Worm (Caenorhabditis elegans): Measurements from ENCODE around the gene ptr-8.
"Not testable (repeated sequence)": the region's sequence is repeated elsewhere in the genome, so short reads cannot be mapped to it uniquely, and the experiment has no call there.

ptr-8 gene

ce11 chrII:10910219-10910618 lies 21.1 kb downstream of the ptr-8 start, which contains the start of gene sra-11:
TSS of gene sra-11 (minus strand) at chrII:10910319.
- TF ChIP-seq med-1 (GFP tag; optimal IDR thresholded peaks at IDR 0.05; ENCODE audit: insufficient read depth): no peak
- no peak for TF ChIP-seq ztf-23 (GFP tag; IDR thresholded peaks at IDR 0.05)
- no peak for TF ChIP-seq tab-1 (GFP tag; IDR thresholded peaks at IDR 0.05)
- TF ChIP-seq klf-2 (GFP tag; conservative IDR thresholded peaks at IDR 0.05): no peak
- TF ChIP-seq T22C8.4 (GFP tag; IDR thresholded peaks at IDR 0.05): no peak
- no peak for TF ChIP-seq cog-1 (tag; optimal IDR thresholded peaks at IDR 0.05)
- no peak for TF ChIP-seq ref-1 (GFP tag; conservative IDR thresholded peaks at IDR 0.05)
- no peak for TF ChIP-seq flt-1 (GFP tag; IDR thresholded peaks at IDR 0.05)
- TF ChIP-seq ztf-29 (GFP tag; IDR thresholded peaks at IDR 0.05): no peak

DNA sequence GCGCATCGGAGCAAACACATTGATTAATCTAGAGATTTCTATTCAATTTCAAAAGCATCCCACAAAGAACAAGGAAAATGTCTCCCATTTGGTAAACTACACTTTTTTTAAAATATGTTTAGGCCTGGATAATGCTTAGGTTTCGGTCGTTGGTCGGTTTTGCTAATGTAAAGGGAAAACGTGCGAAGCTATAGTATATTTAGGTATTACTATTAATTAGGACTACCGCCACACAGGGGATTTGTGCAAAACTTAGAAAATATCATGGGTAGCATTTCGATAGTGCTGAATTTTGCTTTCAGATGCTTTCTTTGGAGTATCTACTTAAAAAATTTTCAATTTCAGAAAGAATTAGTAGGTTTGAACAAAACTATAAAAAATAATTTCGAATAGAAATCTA lies 23.9 kb downstream of the ptr-8 start:
- TF ChIP-seq ref-1 (GFP tag; conservative IDR thresholded peaks at IDR 0.05) (no peak), ztf-29 (GFP tag; IDR thresholded peaks at IDR 0.05) (no peak), med-1 (GFP tag; optimal IDR thresholded peaks at IDR 0.05; ENCODE audit: insufficient read depth) (no peak), flt-1 (GFP tag; IDR thresholded peaks at IDR 0.05) (no peak), klf-2 (GFP tag; conservative IDR thresholded peaks at IDR 0.05) (no peak), T22C8.4 (GFP tag; IDR thresholded peaks at IDR 0.05) (no peak), cog-1 (tag; optimal IDR thresholded peaks at IDR 0.05) (no peak)

ce11 chrII:10914366-10914765 lies 25.3 kb downstream of the ptr-8 start, which contains the start of gene F44F4.15:
TSS of gene F44F4.15 (plus strand) at chrII:10914666.
- no peak for TF ChIP-seq tab-1 (GFP tag; IDR thresholded peaks at IDR 0.05)
- TF ChIP-seq flt-1 (GFP tag; IDR thresholded peaks at IDR 0.05): no peak
- no peak for TF ChIP-seq klf-2 (GFP tag; conservative IDR thresholded peaks at IDR 0.05)
- no peak for TF ChIP-seq T22C8.4 (GFP tag; IDR thresholded peaks at IDR 0.05)
- no peak for TF ChIP-seq cog-1 (tag; optimal IDR thresholded peaks at IDR 0.05)
- TF ChIP-seq med-1 (GFP tag; optimal IDR thresholded peaks at IDR 0.05; ENCODE audit: insufficient read depth): no peak
- no peak for TF ChIP-seq ref-1 (GFP tag; conservative IDR thresholded peaks at IDR 0.05)
- no peak for TF ChIP-seq ztf-29 (GFP tag; IDR thresholded peaks at IDR 0.05)
- no peak for TF ChIP-seq ztf-23 (GFP tag; IDR thresholded peaks at IDR 0.05)

ce11 chrII:10915732-10916131 lies 26.7 kb downstream of the ptr-8 start, which contains the start of gene F44F4.9:
TSS of gene F44F4.9 (minus strand) at chrII:10915832.
- TF ChIP-seq tab-1 (GFP tag; IDR thresholded peaks at IDR 0.05): no peak
- TF ChIP-seq flt-1 (GFP tag; IDR thresholded peaks at IDR 0.05): no peak
- no peak for TF ChIP-seq klf-2 (GFP tag; conservative IDR thresholded peaks at IDR 0.05)
- TF ChIP-seq ztf-29 (GFP tag; IDR thresholded peaks at IDR 0.05): no peak
- TF ChIP-seq ref-1 (GFP tag; conservative IDR thresholded peaks at IDR 0.05): no peak
- no peak for TF ChIP-seq cog-1 (tag; optimal IDR thresholded peaks at IDR 0.05)
- no peak for TF ChIP-seq med-1 (GFP tag; optimal IDR thresholded peaks at IDR 0.05; ENCODE audit: insufficient read depth)
- no peak for TF ChIP-seq ztf-23 (GFP tag; IDR thresholded peaks at IDR 0.05)
- no peak for TF ChIP-seq T22C8.4 (GFP tag; IDR thresholded peaks at IDR 0.05)

DNA sequence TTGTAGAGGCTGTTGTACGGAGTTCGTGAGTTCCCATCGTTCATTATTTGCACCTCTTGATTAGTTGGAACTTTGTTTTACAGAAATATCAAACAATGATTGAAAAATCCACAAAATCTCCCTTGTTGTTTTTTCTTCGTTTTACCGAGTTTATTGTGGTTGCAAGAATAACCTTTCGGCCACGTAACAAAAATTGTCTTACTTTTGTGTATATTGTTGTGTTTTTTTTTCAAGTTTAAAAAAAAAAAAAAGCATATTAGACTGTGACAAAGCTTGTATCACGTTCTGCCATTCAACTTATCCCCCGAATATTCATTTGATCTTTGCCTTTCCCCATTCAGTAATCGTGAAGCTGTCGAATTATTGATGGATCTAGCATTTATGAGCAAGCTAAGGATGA lies 28.1 kb downstream of the ptr-8 start, which contains the start of gene F44F4.10:
Gene F44F4.10, minus strand, starts transcription at position 101 of the 400 bp plus-strand sequence.
- no peak for TF ChIP-seq med-1 (GFP tag; optimal IDR thresholded peaks at IDR 0.05; ENCODE audit: insufficient read depth)
- TF ChIP-seq ref-1 (GFP tag; conservative IDR thresholded peaks at IDR 0.05): no peak
- TF ChIP-seq ztf-23 (GFP tag; IDR thresholded peaks at IDR 0.05): no peak
- no peak for TF ChIP-seq ztf-29 (GFP tag; IDR thresholded peaks at IDR 0.05)
- TF ChIP-seq tab-1 (GFP tag; IDR thresholded peaks at IDR 0.05): no peak
- no peak for TF ChIP-seq klf-2 (GFP tag; conservative IDR thresholded peaks at IDR 0.05)
- no peak for TF ChIP-seq cog-1 (tag; optimal IDR thresholded peaks at IDR 0.05)
- no peak for TF ChIP-seq T22C8.4 (GFP tag; IDR thresholded peaks at IDR 0.05)

ce11 chrII:10918293-10918756 lies 29.2 kb downstream of the ptr-8 start, which contains the start of gene tba-4:
TSS of gene tba-4 (plus strand) at chrII:10918706.
- TF ChIP-seq med-1 (GFP tag; optimal IDR thresholded peaks at IDR 0.05; ENCODE audit: insufficient read depth) (no peak), klf-2 (GFP tag; conservative IDR thresholded peaks at IDR 0.05) (no peak), ref-1 (GFP tag; conservative IDR thresholded peaks at IDR 0.05) (no peak), T22C8.4 (GFP tag; IDR thresholded peaks at IDR 0.05) (no peak), tab-1 (GFP tag; IDR thresholded peaks at IDR 0.05) (no peak), cog-1 (tag; optimal IDR thresholded peaks at IDR 0.05) (no peak), ztf-29 (GFP tag; IDR thresholded peaks at IDR 0.05) (no peak), flt-1 (GFP tag; IDR thresholded peaks at IDR 0.05) (no peak), ztf-23 (GFP tag; IDR thresholded peaks at IDR 0.05) (no peak)

- not testable (repeated sequence) for TF ChIP-seq cog-1 (tag; optimal IDR thresholded peaks at IDR 0.05); T22C8.4 (GFP tag; IDR thresholded peaks at IDR 0.05); ref-1 (GFP tag; conservative IDR thresholded peaks at IDR 0.05)
These were observed 33.8 kb downstream of the ptr-8 start, which contains the start of gene Y19D2B.1 for ce11 chrII:10922874-10923273. TSS of gene Y19D2B.1 (minus strand) at chrII:10922974.

DNA sequence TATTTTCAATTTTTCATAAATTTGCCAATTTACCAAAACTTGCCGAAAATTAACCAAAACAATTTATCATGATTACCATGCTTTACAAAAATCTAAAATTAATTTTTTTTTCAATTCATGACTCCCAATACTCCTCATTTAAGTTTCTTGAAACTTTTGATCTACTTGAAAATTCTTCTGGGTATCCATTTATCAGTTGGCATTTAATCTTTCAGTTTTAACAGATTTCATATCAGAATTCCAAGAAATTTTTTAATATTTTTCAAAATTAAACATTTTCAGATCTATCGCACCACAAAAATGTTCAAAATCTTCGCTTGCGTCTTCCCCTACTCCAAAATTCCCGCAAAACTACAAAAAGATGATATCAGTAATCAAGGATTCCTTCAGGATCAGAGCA lies 34.9 kb downstream of the ptr-8 start, which contains the start of gene Y19D2B.2:
Gene Y19D2B.2, plus strand, starts transcription at position 301 of the 400 bp plus-strand sequence.
- TF ChIP-seq flt-1 (GFP tag; IDR thresholded peaks at IDR 0.05): no peak
- TF ChIP-seq T22C8.4 (GFP tag; IDR thresholded peaks at IDR 0.05): no peak
- TF ChIP-seq tab-1 (GFP tag; IDR thresholded peaks at IDR 0.05): no peak
- no peak for TF ChIP-seq med-1 (GFP tag; optimal IDR thresholded peaks at IDR 0.05; ENCODE audit: insufficient read depth)
- no peak for TF ChIP-seq cog-1 (tag; optimal IDR thresholded peaks at IDR 0.05)
- no peak for TF ChIP-seq ztf-29 (GFP tag; IDR thresholded peaks at IDR 0.05)
- TF ChIP-seq klf-2 (GFP tag; conservative IDR thresholded peaks at IDR 0.05): no peak
- no peak for TF ChIP-seq ref-1 (GFP tag; conservative IDR thresholded peaks at IDR 0.05)
- no peak for TF ChIP-seq ztf-23 (GFP tag; IDR thresholded peaks at IDR 0.05)

DNA sequence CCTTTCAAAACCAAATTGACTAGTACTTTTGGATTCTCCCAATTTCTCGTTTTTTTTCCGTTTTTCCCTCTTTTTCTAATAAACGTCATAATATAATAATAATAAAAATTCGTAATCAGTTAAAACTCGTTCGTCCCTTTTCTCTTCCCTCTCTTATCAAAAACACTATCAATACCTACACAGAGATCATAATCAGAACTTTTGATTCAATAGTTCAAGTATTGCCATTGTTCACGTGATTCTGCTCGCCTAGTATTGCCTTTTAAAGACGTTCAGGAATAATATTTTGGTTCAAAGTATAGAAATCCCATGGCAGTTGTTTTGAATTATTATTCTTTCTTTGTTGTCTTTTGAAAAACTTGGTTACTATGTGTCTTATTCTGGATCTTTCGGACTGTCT lies 35.6 kb downstream of the ptr-8 start:
- TF ChIP-seq med-1 (GFP tag; optimal IDR thresholded peaks at IDR 0.05; ENCODE audit: insufficient read depth): no peak
- TF ChIP-seq flt-1 (GFP tag; IDR thresholded peaks at IDR 0.05): no peak
- TF ChIP-seq tab-1 (GFP tag; IDR thresholded peaks at IDR 0.05): no peak
- TF ChIP-seq cog-1 (tag; optimal IDR thresholded peaks at IDR 0.05): no peak
- TF ChIP-seq T22C8.4 (GFP tag; IDR thresholded peaks at IDR 0.05): no peak
- no peak for TF ChIP-seq ref-1 (GFP tag; conservative IDR thresholded peaks at IDR 0.05)
- no peak for TF ChIP-seq ztf-29 (GFP tag; IDR thresholded peaks at IDR 0.05)
- no peak for TF ChIP-seq klf-2 (GFP tag; conservative IDR thresholded peaks at IDR 0.05)
- TF ChIP-seq ztf-23 (GFP tag; IDR thresholded peaks at IDR 0.05): no peak

Data from whole organism, midembryonic.